Worm (Caenorhabditis elegans) whole organism, mixed stage, embryonic: Measurements from ENCODE around the gene Y105C5B.8.

ENCODE experiments used
- M03D4.4 ChIP-seq: sonication (generic microtip); optimal IDR thresholded peaks from 2 replicates; lab custom pipeline; 2017; ENCODE audit warnings: mild to moderate bottlenecking, missing genetic modification characterization, missing compliant biosample characterization
- bed-3 ChIP-seq: fragments of 200-800 bp; sonication (Bioruptor generic); optimal IDR thresholded peaks from 3 replicates; lab custom pipeline; 2018; ENCODE audit warnings: mild to moderate bottlenecking, missing genetic modification characterization, moderate library complexity, missing compliant biosample characterization
- blmp-1 ChIP-seq: fragments of 150-350 bp; optimal IDR thresholded peaks from 2 replicates; lab custom pipeline; 2014; ENCODE audit warnings: missing biosample characterization, missing genetic modification characterization
- ceh-39 ChIP-seq: fragments of 150-350 bp; optimal IDR thresholded peaks from 2 replicates; lab custom pipeline; 2014; ENCODE audit warnings: missing biosample characterization, missing genetic modification characterization
- ceh-43 ChIP-seq: fragments of 200-800 bp; sonication (Bioruptor generic); optimal IDR thresholded peaks from 2 replicates; lab custom pipeline; 2018; ENCODE audit warnings: mild to moderate bottlenecking, missing genetic modification characterization, moderate library complexity, missing compliant biosample characterization
- ceh-83 ChIP-seq: fragments of 200-800 bp; sonication (Bioruptor generic); optimal IDR thresholded peaks from 2 replicates; lab custom pipeline; 2018; ENCODE audit warnings: mild to moderate bottlenecking, missing genetic modification characterization, missing compliant biosample characterization
- ces-1 ChIP-seq: fragments of 150-350 bp; optimal IDR thresholded peaks from 2 replicates; lab custom pipeline; 2014; ENCODE audit warnings: missing biosample characterization, missing genetic modification reagents, missing genetic modification characterization
- cnd-1 ChIP-seq: fragments of 200-800 bp; sonication (Bioruptor generic); optimal IDR thresholded peaks from 2 replicates; lab custom pipeline; 2018; ENCODE audit warnings: mild to moderate bottlenecking, missing genetic modification characterization, missing compliant biosample characterization
- drap-1 ChIP-seq: fragments of 200-800 bp; sonication (Bioruptor generic); optimal IDR thresholded peaks from 3 replicates; lab custom pipeline; 2018; ENCODE audit warnings: mild to moderate bottlenecking, missing genetic modification characterization, missing compliant biosample characterization
- elt-3 ChIP-seq: fragments of 150-350 bp; optimal IDR thresholded peaks from 2 replicates; lab custom pipeline; 2014; ENCODE audit warnings: missing biosample characterization, missing genetic modification characterization
- flh-1 ChIP-seq: fragments of 200-800 bp; sonication (Bioruptor generic); optimal IDR thresholded peaks from 2 replicates; lab custom pipeline; 2018; ENCODE audit warnings: mild to moderate bottlenecking, missing genetic modification characterization, moderate library complexity, missing compliant biosample characterization
- hlh-1 ChIP-seq: fragments of 150-350 bp; optimal IDR thresholded peaks from 2 replicates; lab custom pipeline; 2014; ENCODE audit warnings: missing biosample characterization, missing genetic modification reagents, missing genetic modification characterization
- lin-13 ChIP-seq: fragments of 150-350 bp; optimal IDR thresholded peaks from 2 replicates; lab custom pipeline; 2014; ENCODE audit warnings: missing biosample characterization, missing genetic modification characterization
- lin-32 ChIP-seq: fragments of 200-800 bp; sonication (Bioruptor generic); optimal IDR thresholded peaks from 2 replicates; lab custom pipeline; 2018; ENCODE audit warnings: mild to moderate bottlenecking, missing genetic modification characterization, missing compliant biosample characterization
- lsy-2 ChIP-seq: fragments of 150-350 bp; optimal IDR thresholded peaks from 2 replicates; lab custom pipeline; 2014; ENCODE audit warnings: missing biosample characterization, missing genetic modification characterization
- mab-5 ChIP-seq: fragments of 150-350 bp; optimal IDR thresholded peaks from 2 replicates; lab custom pipeline; 2014; ENCODE audit warnings: missing biosample characterization, missing genetic modification characterization
- mep-1 ChIP-seq: fragments of 150-350 bp; optimal IDR thresholded peaks from 2 replicates; lab custom pipeline; 2017; ENCODE audit warnings: missing biosample characterization, missing genetic modification reagents, missing genetic modification characterization, inconsistent platforms
- mls-2 ChIP-seq: sonication (generic microtip); optimal IDR thresholded peaks from 2 replicates; lab custom pipeline; 2016; ENCODE audit warnings: mild to moderate bottlenecking, missing genetic modification characterization, moderate library complexity, missing compliant biosample characterization
- nhr-2 ChIP-seq: fragments of 150-350 bp; optimal IDR thresholded peaks from 2 replicates; lab custom pipeline; 2014; ENCODE audit warnings: missing biosample characterization, missing genetic modification characterization
- nhr-237 ChIP-seq: fragments of 150-350 bp; optimal IDR thresholded peaks from 2 replicates; lab custom pipeline; 2014; ENCODE audit warnings: missing biosample characterization, missing genetic modification characterization
- nhr-76 ChIP-seq: sonication (generic microtip); optimal IDR thresholded peaks from 2 replicates; lab custom pipeline; 2017; ENCODE audit warnings: missing biosample characterization, missing genetic modification characterization
- pha-4 ChIP-seq: fragments of 150-350 bp; optimal IDR thresholded peaks from 2 replicates; lab custom pipeline; 2018; ENCODE audit warnings: missing biosample characterization, missing genetic modification reagents, missing genetic modification characterization
- sem-2 ChIP-seq: fragments of 200-800 bp; sonication (Bioruptor generic); optimal IDR thresholded peaks from 2 replicates; lab custom pipeline; 2018; ENCODE audit warnings: mild to moderate bottlenecking, missing genetic modification characterization, missing compliant biosample characterization
- snpc-4 ChIP-seq: fragments of 150-350 bp; optimal IDR thresholded peaks from 2 replicates; lab custom pipeline; 2014; ENCODE audit warnings: missing biosample characterization, missing genetic modification characterization
- sptf-1 ChIP-seq: sonication (generic microtip); optimal IDR thresholded peaks from 2 replicates; lab custom pipeline; 2017; ENCODE audit warnings: mild to moderate bottlenecking, missing genetic modification characterization, moderate library complexity, missing compliant biosample characterization
- tbx-8 ChIP-seq: fragments of 200-800 bp; sonication (Bioruptor generic); optimal IDR thresholded peaks from 2 replicates; lab custom pipeline; 2018; ENCODE audit warnings: mild to moderate bottlenecking, missing genetic modification characterization, moderate library complexity, missing compliant biosample characterization
- unc-120 ChIP-seq: sonication (generic microtip); optimal IDR thresholded peaks from 2 replicates; lab custom pipeline; 2017; ENCODE audit warnings: missing genetic modification characterization, missing compliant biosample characterization; ENCODE audit not compliant: poor library complexity, severe bottlenecking
- unc-39 ChIP-seq: fragments of 150-350 bp; optimal IDR thresholded peaks from 2 replicates; lab custom pipeline; 2014; ENCODE audit warnings: missing biosample characterization, missing genetic modification characterization
- unc-62 ChIP-seq: fragments of 150-350 bp; optimal IDR thresholded peaks from 2 replicates; lab custom pipeline; 2014; ENCODE audit warnings: missing biosample characterization, missing genetic modification reagents, missing genetic modification characterization
- ztf-11 ChIP-seq: fragments of 150-350 bp; optimal IDR thresholded peaks from 2 replicates; lab custom pipeline; 2014; ENCODE audit warnings: missing biosample characterization, missing genetic modification characterization

Y105C5B.8 gene

DNA sequence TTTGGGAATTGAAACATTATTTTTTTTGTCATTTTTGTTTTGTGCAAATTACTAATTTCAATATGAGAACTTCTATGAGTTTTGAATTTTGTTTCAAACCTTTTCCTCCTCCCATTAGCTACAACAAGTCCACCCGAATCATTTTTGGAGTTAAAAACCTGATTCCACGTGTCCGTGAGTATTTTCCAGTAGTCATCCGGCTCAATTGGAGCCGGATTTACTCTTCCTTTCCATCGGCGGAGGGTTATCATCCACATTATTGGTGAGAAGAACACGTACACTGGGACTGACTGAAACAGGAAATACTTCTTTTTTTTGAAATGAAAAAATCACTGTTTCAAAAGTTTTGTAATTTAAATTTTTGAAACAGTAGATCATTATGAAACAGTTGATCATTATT, 3.6 kb downstream of the Y105C5B.8 start:
- TF ChIP-seq lsy-2 (no peak), mls-2 (no peak), elt-3 (tag; lab: Kevin White, UChicago) (no peak), pha-4 (no peak), hlh-1 (tag; lab: Kevin White, UChicago) (no peak), blmp-1 (no peak), lin-13 (no peak), unc-39 (no peak), mep-1 (no peak)

DNA sequence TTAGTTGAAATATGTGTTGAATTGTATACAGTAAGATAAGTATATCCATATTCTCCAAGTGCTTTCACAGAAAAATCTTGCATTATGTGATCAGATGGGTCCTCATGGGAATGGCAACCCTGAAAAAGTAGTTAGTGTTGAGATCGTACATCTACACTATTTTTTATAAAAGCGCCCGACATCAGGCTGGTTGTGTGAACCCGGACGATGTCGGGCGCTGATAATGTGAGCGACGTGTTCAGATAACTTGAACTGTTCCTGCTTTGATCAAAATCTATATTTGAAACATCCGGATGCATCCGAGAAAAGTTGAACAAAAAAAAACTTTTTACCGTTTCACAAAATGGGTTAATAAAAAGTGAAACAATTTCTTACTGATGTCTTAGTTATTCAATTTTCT, 11.6 kb downstream of the Y105C5B.8 start:
- no peak for TF ChIP-seq M03D4.4
- TF ChIP-seq lin-13: no peak

DNA sequence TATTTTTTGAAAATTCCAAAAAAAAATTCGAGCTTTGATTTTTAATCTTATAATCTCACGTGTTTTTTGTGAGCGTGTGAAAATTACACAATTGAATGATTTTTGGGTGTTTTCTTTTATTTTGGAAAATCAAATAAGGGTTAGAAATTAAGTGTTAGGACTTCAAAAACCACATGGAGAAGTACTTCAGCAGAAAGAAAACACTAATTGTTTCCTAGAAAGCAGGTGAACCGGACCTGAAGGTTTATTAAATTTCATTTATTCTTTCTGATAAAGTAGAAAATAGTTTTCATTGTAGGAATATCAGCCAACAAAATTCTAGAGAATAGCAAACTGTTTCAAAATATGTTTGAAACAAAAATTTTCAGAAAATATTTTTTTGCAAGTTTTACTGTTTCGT, 18.4 kb downstream of the Y105C5B.8 start:
- TF ChIP-seq ces-1 (GFP tag; lab: Kevin White, UChicago) (no peak), lin-32 (GFP tag; lab: Kevin White, UChicago) (no peak), ceh-43 (GFP tag; lab: Kevin White, UChicago) (no peak), nhr-2 (tag; lab: Kevin White, UChicago) (no peak), unc-120 (tag; lab: Kevin White, UChicago) (no peak), sem-2 (GFP tag; lab: Kevin White, UChicago) (no peak), bed-3 (GFP tag; lab: Kevin White, UChicago) (no peak), ceh-83 (GFP tag; lab: Kevin White, UChicago) (no peak), nhr-237 (tag; lab: Kevin White, UChicago) (no peak), mls-2 (no peak), hlh-1 (tag; lab: Kevin White, UChicago) (no peak), elt-3 (tag; lab: Kevin White, UChicago) (no peak), mab-5 (tag; lab: Kevin White, UChicago) (no peak), unc-62 (no peak), unc-39 (no peak), ztf-11 (no peak), pha-4 (no peak), tbx-8 (no peak)

DNA sequence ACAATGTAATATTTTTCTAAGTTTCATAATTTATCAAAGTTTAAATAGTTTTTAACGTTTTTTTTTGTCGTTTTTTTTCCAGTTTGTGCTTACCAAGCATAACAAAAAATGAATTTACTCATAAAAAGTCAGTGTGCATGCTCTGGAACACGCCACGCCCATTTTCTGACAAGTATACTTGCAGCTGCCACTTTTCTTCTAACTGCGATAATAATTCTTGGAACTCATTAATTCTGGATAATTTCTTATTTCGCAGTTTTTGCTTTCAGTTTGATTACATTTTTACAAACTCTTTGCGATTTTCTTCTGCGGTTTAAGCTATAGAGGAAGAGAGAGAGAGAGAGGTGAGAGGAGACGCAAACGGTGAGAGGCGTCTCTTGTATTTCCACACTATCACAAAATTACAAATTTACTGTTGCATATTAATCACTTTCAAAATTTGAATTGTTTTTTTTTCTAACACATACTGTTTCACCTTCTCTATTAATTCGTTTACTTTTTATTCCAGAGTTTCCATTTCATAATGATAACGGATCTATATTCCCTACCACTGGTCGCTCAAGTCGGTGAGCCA, 20.5 kb downstream of the Y105C5B.8 start, which contains the start of gene srv-15:
Gene srv-15 (plus strand): TSS at position 524 of the 574 bp plus-strand sequence.
- TF ChIP-seq mls-2 (no peak), unc-62 (no peak)
- TF ChIP-seq, all 35 proteins: peak for 0

DNA sequence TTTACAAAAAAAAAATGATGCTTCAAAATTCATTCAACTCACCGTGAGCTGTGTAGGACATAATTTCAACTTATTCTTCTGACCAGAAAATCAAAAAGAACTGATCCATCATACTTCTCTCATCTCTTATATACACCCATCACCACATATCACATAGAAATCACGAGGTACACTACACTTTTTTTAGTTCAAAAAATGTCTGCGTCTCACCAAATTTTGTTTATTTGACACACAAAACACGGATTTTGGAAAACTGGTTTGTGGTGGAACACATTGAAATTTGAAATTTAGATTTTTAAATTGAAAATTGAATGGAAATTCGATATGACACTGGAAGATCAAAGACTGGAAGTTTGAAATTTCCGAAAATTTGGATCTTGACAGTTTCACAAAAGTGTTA, 25.5 kb downstream of the Y105C5B.8 start, which contains the start of gene Y105C5B.5:
Gene Y105C5B.5 (minus strand): TSS at position 103 of the 400 bp plus-strand sequence.
- no peak for TF ChIP-seq elt-3 (tag; lab: Kevin White, UChicago)
- no peak for TF ChIP-seq sem-2 (GFP tag; lab: Kevin White, UChicago)
- no peak for TF ChIP-seq flh-1 (GFP tag; lab: Kevin White, UChicago)
- TF ChIP-seq lin-13: no peak
- TF ChIP-seq mls-2: no peak
- no peak for TF ChIP-seq ceh-39 (tag; lab: Kevin White, UChicago)
- TF ChIP-seq nhr-76 (tag; lab: Kevin White, UChicago): no peak
- no peak for TF ChIP-seq bed-3 (GFP tag; lab: Kevin White, UChicago)
- no peak for TF ChIP-seq ceh-83 (GFP tag; lab: Kevin White, UChicago)
- TF ChIP-seq lin-32 (GFP tag; lab: Kevin White, UChicago): no peak
- no peak for TF ChIP-seq blmp-1
- TF ChIP-seq tbx-8: no peak
- TF ChIP-seq mab-5 (tag; lab: Kevin White, UChicago): no peak
- TF ChIP-seq, all 35 proteins: peak for 0

DNA sequence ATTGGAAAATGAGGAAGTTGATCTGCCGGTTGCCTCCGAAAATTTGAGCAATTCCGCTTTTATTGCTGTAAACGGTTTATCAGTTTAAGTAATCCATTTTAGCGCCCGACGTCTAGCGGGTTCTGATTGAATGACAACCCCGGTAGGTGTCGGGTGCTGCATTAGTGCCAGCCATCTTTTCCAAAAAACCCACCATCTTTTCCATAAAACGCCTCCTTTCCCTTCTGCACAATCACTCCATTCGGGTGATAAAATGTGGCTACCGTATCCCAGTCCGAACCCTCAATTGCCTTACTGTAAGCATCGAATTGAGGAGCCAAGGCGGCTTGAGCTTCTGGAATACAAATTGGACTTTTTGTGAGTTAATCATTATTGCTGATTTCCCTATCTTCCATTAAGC, 26.5 kb downstream of the Y105C5B.8 start:
- TF ChIP-seq snpc-4 (tag; lab: Kevin White, UChicago) (no peak), M03D4.4 (no peak), cnd-1 (no peak), mep-1 (no peak), sptf-1 (tag; lab: Kevin White, UChicago) (no peak), drap-1 (GFP tag; lab: Kevin White, UChicago) (no peak), mls-2 (no peak)
- TF ChIP-seq, all 35 proteins: peak for 0
